Fruit fly (Drosophila melanogaster) S2 (cell line): ENCODE measurements around the gene CG7675.

Experiments used
- CG8478 ChIP-seq: fragments of >200 bp; optimal IDR thresholded peaks from 2 replicates; lab custom pipeline; 2018
- CTCF ChIP-seq, 2 experiments: fragments of >200 bp; optimal IDR thresholded peaks; 2 replicates each; lab custom pipeline; 2018

Gene CG7675

dm6 chr3R:18394876-18395275, 13.9 kb upstream of the CG7675 start:
- no peak for TF ChIP-seq CG8478 (lab: Kevin White, UChicago)
- no peak for TF ChIP-seq CTCF (optimal IDR thresholded peaks at IDR 0.05; lab: Kevin White, UChicago)

- TF ChIP-seq CTCF (optimal IDR thresholded peaks at IDR 0.05; lab: Kevin White, UChicago) (no peak), CG8478 (lab: Kevin White, UChicago) (no peak)
Measured at dm6 chr3R:18393436-18393835, 12.5 kb upstream of the CG7675 start.

- TF ChIP-seq CTCF (optimal IDR thresholded peaks at IDR 0.05; lab: Kevin White, UChicago) (no peak), CG8478 (lab: Kevin White, UChicago) (no peak)
Measured at dm6 chr3R:18389790-18390189, 8.8 kb upstream of the CG7675 start, which contains the start of gene Vha100-4. Gene Vha100-4 (minus strand): TSS chr3R:18389805.

- no peak for TF ChIP-seq CG8478 (lab: Kevin White, UChicago)
- no peak for TF ChIP-seq CTCF (optimal IDR thresholded peaks at IDR 0.05; lab: Kevin White, UChicago)
Measured at dm6 chr3R:18385593-18385992, 4.6 kb upstream of the CG7675 start, which contains the start of gene cona. Gene cona (plus strand): TSS chr3R:18385828.

dm6 chr3R:18384972-18385371, 4.0 kb upstream of the CG7675 start, which contains the start of gene CG14309:
Gene CG14309 (minus strand): TSS chr3R:18385072.
- TF ChIP-seq CG8478 (lab: Kevin White, UChicago): no peak
- no peak for TF ChIP-seq CTCF (optimal IDR thresholded peaks at IDR 0.05; lab: Kevin White, UChicago)

dm6 chr3R:18380251-18380812, 646 bp downstream of the CG7675 start:
- TF ChIP-seq CG8478 (lab: Kevin White, UChicago) (no peak), CTCF (optimal IDR thresholded peaks at IDR 0.05; lab: Kevin White, UChicago) (no peak)

- TF ChIP-seq CG8478 (lab: Kevin White, UChicago): no peak
- no peak for TF ChIP-seq CTCF (optimal IDR thresholded peaks at IDR 0.05; lab: Kevin White, UChicago)
Measured at dm6 chr3R:18372688-18373304, 8.2 kb downstream of the CG7675 start, which contains the start of gene gl. Gene gl (minus strand): TSS chr3R:18372738.

- TF ChIP-seq CG8478 (lab: Kevin White, UChicago): no peak
- no peak for TF ChIP-seq CTCF (optimal IDR thresholded peaks at IDR 0.05; lab: Kevin White, UChicago)
Measured at dm6 chr3R:18371346-18371745, 9.6 kb downstream of the CG7675 start.

- no peak for TF ChIP-seq CTCF (optimal IDR thresholded peaks at IDR 0.05; lab: Kevin White, UChicago)
- TF ChIP-seq CG8478 (lab: Kevin White, UChicago): no peak
Measured at dm6 chr3R:18368595-18368994, 12.4 kb downstream of the CG7675 start.

dm6 chr3R:18366644-18366985, 14.4 kb downstream of the CG7675 start:
- TF ChIP-seq CG8478 (lab: Kevin White, UChicago) (no peak), CTCF (optimal IDR thresholded peaks at IDR 0.05; lab: Kevin White, UChicago) (no peak)

- TF ChIP-seq CTCF (optimal IDR thresholded peaks at IDR 0.05; lab: Kevin White, UChicago) (no peak), CG8478 (lab: Kevin White, UChicago) (no peak)
Measured at dm6 chr3R:18365978-18366643, 14.9 kb downstream of the CG7675 start, which contains the start of the genes WRNexo and Nup43. Gene WRNexo (minus strand): TSS chr3R:18366162. Gene Nup43 (plus strand): TSS chr3R:18366638.

- TF ChIP-seq CTCF (optimal IDR thresholded peaks at IDR 0.05; lab: Kevin White, UChicago): no peak
- no peak for TF ChIP-seq CG8478 (lab: Kevin White, UChicago)
Measured at dm6 chr3R:18361694-18362093, 19.3 kb downstream of the CG7675 start, which contains the start of gene hmw. Gene hmw (plus strand): TSS chr3R:18361994.

dm6 chr3R:18360630-18361260, 20.2 kb downstream of the CG7675 start, which contains the start of gene CG15803:
Gene CG15803 (minus strand): TSS chr3R:18360728.
- TF ChIP-seq CG8478 (lab: Kevin White, UChicago) (no peak), CTCF (optimal IDR thresholded peaks at IDR 0.05; lab: Kevin White, UChicago) (no peak)

dm6 chr3R:18355781-18356180, 25.2 kb downstream of the CG7675 start:
- no peak for TF ChIP-seq CG8478 (lab: Kevin White, UChicago)
- TF ChIP-seq CTCF (optimal IDR thresholded peaks at IDR 0.05; lab: Kevin White, UChicago): no peak
